Worm (Caenorhabditis elegans) whole organism, young adult: ENCODE data around the gene EEED8.3.

Experiments used
- B0019.2 ChIP-seq: fragments of 200-800 bp; sonication (Bioruptor generic); conservative IDR thresholded peaks from 2 replicates; pipeline ENCODE4 v1.3.6; 2022; ENCODE audit warnings: missing genetic modification reagents, missing genetic modification characterization, missing compliant biosample characterization
- B0035.1 ChIP-seq: sonication (generic microtip); optimal IDR thresholded peaks from 2 replicates; lab custom pipeline; 2016; ENCODE audit warnings: missing genetic modification characterization, mild to moderate bottlenecking, missing compliant biosample characterization, missing genotype, missing genetic modification reagents
- B0261.1 ChIP-seq: sonication (generic microtip); optimal IDR thresholded peaks from 2 replicates; lab custom pipeline; 2016; ENCODE audit warnings: mild to moderate bottlenecking, missing genetic modification characterization, moderate library complexity, missing compliant biosample characterization
- B0336.3 ChIP-seq: fragments of 200-800 bp; sonication (Bioruptor generic); IDR thresholded peaks from 2 replicates; pipeline ENCODE4 v1.3.6; 2022; ENCODE audit warnings: missing genetic modification characterization, missing compliant biosample characterization
- D2030.7 ChIP-seq: fragments of 200-800 bp; sonication (Bioruptor generic); IDR thresholded peaks from 2 replicates; pipeline ENCODE4 v1.3.6; 2022; ENCODE audit warnings: missing genetic modification reagents, missing genetic modification characterization, missing compliant biosample characterization
- F22D6.2 ChIP-seq: sonication (generic microtip); optimal IDR thresholded peaks from 2 replicates; lab custom pipeline; 2016; ENCODE audit warnings: mild to moderate bottlenecking, missing genetic modification characterization, missing compliant biosample characterization
- F52B5.7 ChIP-seq: sonication (generic microtip); optimal IDR thresholded peaks from 2 replicates; lab custom pipeline; 2016; ENCODE audit warnings: mild to moderate bottlenecking, missing genetic modification characterization, missing compliant biosample characterization
- F57A8.1 ChIP-seq: fragments of 200-800 bp; sonication (Bioruptor generic); optimal IDR thresholded peaks from 2 replicates; lab custom pipeline; 2018; ENCODE audit warnings: mild to moderate bottlenecking, missing genetic modification characterization, moderate library complexity, missing compliant biosample characterization
- K11D2.4 ChIP-seq: fragments of 200-800 bp; sonication (Bioruptor generic); IDR thresholded peaks from 2 replicates; pipeline ENCODE4 v1.3.6; 2022; ENCODE audit warnings: missing genetic modification reagents, missing genetic modification characterization, missing compliant biosample characterization
- T07F8.4 ChIP-seq: sonication (generic microtip); optimal IDR thresholded peaks from 2 replicates; lab custom pipeline; 2016; ENCODE audit warnings: mild to moderate bottlenecking, missing genetic modification characterization, moderate library complexity, missing compliant biosample characterization
- T26A5.8 ChIP-seq: sonication (generic microtip); optimal IDR thresholded peaks from 2 replicates; lab custom pipeline; 2016; ENCODE audit warnings: missing genetic modification characterization, missing compliant biosample characterization
- Y53G8AR.9 ChIP-seq: fragments of 200-800 bp; sonication (Bioruptor generic); conservative IDR thresholded peaks from 2 replicates; pipeline ENCODE4 v1.3.6; 2022; ENCODE audit warnings: missing genetic modification reagents, missing genetic modification characterization, missing compliant biosample characterization
- Y67H2A.10 ChIP-seq: fragments of 200-800 bp; sonication (Bioruptor generic); conservative IDR thresholded peaks from 2 replicates; pipeline ENCODE4 v1.3.6; 2022; ENCODE audit warnings: missing genetic modification reagents, missing genetic modification characterization, missing compliant biosample characterization
- Y79H2A.3 ChIP-seq: fragments of 200-800 bp; sonication (Bioruptor generic); conservative IDR thresholded peaks from 2 replicates; pipeline ENCODE4 v1.3.6; 2022; ENCODE audit warnings: missing genetic modification reagents, missing genetic modification characterization, missing compliant biosample characterization
- aptf-3 ChIP-seq: fragments of 200-800 bp; sonication (Bioruptor generic); IDR thresholded peaks from 2 replicates; pipeline ENCODE4 v1.3.6; 2022; ENCODE audit warnings: missing genetic modification characterization, missing compliant biosample characterization
- athp-1 ChIP-seq: sonication (generic microtip); optimal IDR thresholded peaks from 2 replicates; lab custom pipeline; 2017; ENCODE audit warnings: mild to moderate bottlenecking, missing genetic modification characterization, missing compliant biosample characterization
- attf-3 ChIP-seq: fragments of 200-800 bp; sonication (Bioruptor generic); conservative IDR thresholded peaks from 2 replicates; pipeline ENCODE4 v1.3.6; 2022; ENCODE audit warnings: missing genetic modification reagents, missing genetic modification characterization, missing compliant biosample characterization
- attf-6 ChIP-seq: fragments of 200-800 bp; sonication (Bioruptor generic); IDR thresholded peaks from 2 replicates; pipeline ENCODE4 v1.3.6; 2022; ENCODE audit warnings: missing genetic modification reagents, missing genetic modification characterization, missing compliant biosample characterization
- bed-2 ChIP-seq: fragments of 200-800 bp; sonication (Bioruptor generic); IDR thresholded peaks from 2 replicates; pipeline ENCODE4 v1.3.6; 2022; ENCODE audit warnings: missing genetic modification reagents, missing genetic modification characterization, missing compliant biosample characterization
- cebp-2 ChIP-seq: fragments of 200-800 bp; sonication (Bioruptor generic); IDR thresholded peaks from 2 replicates; pipeline ENCODE4 v1.3.6; 2022; ENCODE audit warnings: missing genetic modification characterization, missing compliant biosample characterization
- ceh-100 ChIP-seq: fragments of 200-800 bp; sonication (Bioruptor generic); IDR thresholded peaks from 2 replicates; pipeline ENCODE4 v1.3.6; 2022; ENCODE audit warnings: missing genetic modification reagents, missing genetic modification characterization, missing compliant biosample characterization
- ceh-58 ChIP-seq: fragments of 200-800 bp; sonication (Bioruptor generic); IDR thresholded peaks from 2 replicates; pipeline ENCODE4 v1.3.6; 2022; ENCODE audit warnings: missing genetic modification characterization, missing compliant biosample characterization
- dox-1 ChIP-seq: fragments of 200-800 bp; sonication (Bioruptor generic); IDR thresholded peaks from 2 replicates; pipeline ENCODE4 v1.3.6; 2022; ENCODE audit warnings: missing genetic modification reagents, missing genetic modification characterization, missing compliant biosample characterization
- dpff-1 ChIP-seq: sonication (generic microtip); optimal IDR thresholded peaks from 2 replicates; lab custom pipeline; 2017; ENCODE audit warnings: mild to moderate bottlenecking, missing genetic modification characterization, missing compliant biosample characterization
- gei-17 ChIP-seq: fragments of 200-800 bp; sonication (Bioruptor generic); optimal IDR thresholded peaks from 2 replicates; lab custom pipeline; 2018; ENCODE audit warnings: mild to moderate bottlenecking, missing genetic modification characterization, missing compliant biosample characterization
- hlh-12 ChIP-seq: sonication (generic microtip); optimal IDR thresholded peaks from 2 replicates; lab custom pipeline; 2016; ENCODE audit warnings: missing genetic modification characterization, missing compliant biosample characterization
- hmg-1.2 ChIP-seq: fragments of 200-800 bp; sonication (Bioruptor generic); IDR thresholded peaks from 2 replicates; pipeline ENCODE4 v1.3.6; 2022; ENCODE audit warnings: missing genetic modification reagents, missing genetic modification characterization, missing compliant biosample characterization
- hrde-1 ChIP-seq: sonication (generic microtip); optimal IDR thresholded peaks from 2 replicates; lab custom pipeline; 2016; ENCODE audit warnings: missing genetic modification characterization, mild to moderate bottlenecking, missing compliant biosample characterization, moderate library complexity, missing genotype, missing genetic modification reagents, borderline replicate concordance
- let-526 ChIP-seq: fragments of 200-800 bp; sonication (Bioruptor generic); IDR thresholded peaks from 2 replicates; pipeline ENCODE4 v1.3.6; 2022; ENCODE audit warnings: missing genetic modification reagents, missing genetic modification characterization, missing compliant biosample characterization
- lin-40 ChIP-seq: sonication (generic microtip); optimal IDR thresholded peaks from 2 replicates; lab custom pipeline; 2016; ENCODE audit warnings: missing genetic modification characterization, mild to moderate bottlenecking, missing compliant biosample characterization, missing genotype, missing genetic modification reagents
- lir-1 ChIP-seq: fragments of 200-800 bp; sonication (Bioruptor generic); conservative IDR thresholded peaks from 2 replicates; pipeline ENCODE4 v1.3.6; 2022; ENCODE audit warnings: missing genetic modification reagents, missing genetic modification characterization, missing compliant biosample characterization
- lsl-1 ChIP-seq: fragments of 200-800 bp; sonication (Bioruptor generic); optimal IDR thresholded peaks from 2 replicates; lab custom pipeline; 2018; ENCODE audit warnings: mild to moderate bottlenecking, missing genetic modification characterization, moderate library complexity, missing compliant biosample characterization
- lsy-27 ChIP-seq: sonication (generic microtip); optimal IDR thresholded peaks from 2 replicates; lab custom pipeline; 2017; ENCODE audit warnings: missing genetic modification characterization, mild to moderate bottlenecking, missing compliant biosample characterization, antibody characterized with exemption, missing genotype, borderline replicate concordance; ENCODE audit not compliant: insufficient read depth
- madf-3 ChIP-seq: fragments of 200-800 bp; sonication (Bioruptor generic); IDR thresholded peaks from 2 replicates; pipeline ENCODE4 v1.3.6; 2022; ENCODE audit warnings: missing genetic modification reagents, missing genetic modification characterization, missing compliant biosample characterization
- mel-28 ChIP-seq: sonication (generic microtip); optimal IDR thresholded peaks from 2 replicates; lab custom pipeline; 2016; ENCODE audit warnings: borderline replicate concordance, mild to moderate bottlenecking, missing genetic modification characterization, missing compliant biosample characterization
- mxl-1 ChIP-seq: sonication (generic microtip); optimal IDR thresholded peaks from 2 replicates; lab custom pipeline; 2016; ENCODE audit warnings: missing genetic modification characterization, missing compliant biosample characterization
- nfya-2 ChIP-seq: fragments of 200-800 bp; sonication (Bioruptor generic); IDR thresholded peaks from 2 replicates; pipeline ENCODE4 v1.3.6; 2022; ENCODE audit warnings: missing genetic modification reagents, missing genetic modification characterization, missing compliant biosample characterization
- nfyb-1 ChIP-seq: fragments of 200-800 bp; sonication (Bioruptor generic); IDR thresholded peaks from 2 replicates; pipeline ENCODE4 v1.3.6; 2022; ENCODE audit warnings: missing genetic modification reagents, missing genetic modification characterization, missing compliant biosample characterization
- nhr-120 ChIP-seq: fragments of 200-800 bp; sonication (Bioruptor generic); IDR thresholded peaks from 2 replicates; pipeline ENCODE4 v1.3.6; 2022; ENCODE audit warnings: missing genetic modification characterization, missing compliant biosample characterization
- rcor-1 ChIP-seq: fragments of 200-800 bp; sonication (Bioruptor generic); IDR thresholded peaks from 2 replicates; pipeline ENCODE4 v1.3.6; 2022; ENCODE audit warnings: missing genetic modification reagents, missing genetic modification characterization, missing compliant biosample characterization
- rec-8 ChIP-seq, 2 experiments: sonication (generic microtip); optimal IDR thresholded peaks; 2 replicates each; lab custom pipeline; 2016; ENCODE audit warnings: mild to moderate bottlenecking in 2 of 2, missing genetic modification characterization in 2 of 2, missing genetic modification reagents in 2 of 2, missing genotype in 2 of 2, missing biosample characterization in 1 of 2, missing compliant biosample characterization in 1 of 2, moderate library complexity in 1 of 2
- rpc-1 ChIP-seq, 2 experiments: fragments of 150-350 bp in 1 of 2; sonication (generic microtip) in 1 of 2; optimal IDR thresholded peaks; 2 replicates each; lab custom pipeline; 2014 to 2018; ENCODE audit warnings: missing biosample characterization in 1 of 2, missing genetic modification characterization in 1 of 2, missing genetic modification reagents in 1 of 2, missing genotype in 1 of 2
- sdz-38 ChIP-seq: sonication (generic microtip); optimal IDR thresholded peaks from 2 replicates; lab custom pipeline; 2016; ENCODE audit warnings: missing genotype, missing genetic modification characterization, missing compliant biosample characterization
- sea-2 ChIP-seq: fragments of 200-800 bp; sonication (Bioruptor generic); IDR thresholded peaks from 2 replicates; pipeline ENCODE4 v1.3.6; 2022; ENCODE audit warnings: missing genetic modification characterization, missing compliant biosample characterization
- tlf-1 ChIP-seq: fragments of 200-800 bp; sonication (Bioruptor generic); optimal IDR thresholded peaks from 2 replicates; lab custom pipeline; 2018; ENCODE audit warnings: mild to moderate bottlenecking, missing genetic modification characterization, missing compliant biosample characterization
- unc-62 ChIP-seq: fragments of 150-350 bp; optimal IDR thresholded peaks from 2 replicates; lab custom pipeline; 2014; ENCODE audit warnings: missing biosample characterization, missing genetic modification reagents, missing genetic modification characterization
- ztf-25 ChIP-seq: fragments of 200-800 bp; sonication (Bioruptor generic); IDR thresholded peaks from 2 replicates; pipeline ENCODE4 v1.3.6; 2022; ENCODE audit warnings: missing genetic modification reagents, missing genetic modification characterization, missing compliant biosample characterization
- ztf-26 ChIP-seq: sonication (generic microtip); optimal IDR thresholded peaks from 2 replicates; lab custom pipeline; 2017; ENCODE audit warnings: missing genetic modification characterization, missing compliant biosample characterization

Gene EEED8.3

DNA sequence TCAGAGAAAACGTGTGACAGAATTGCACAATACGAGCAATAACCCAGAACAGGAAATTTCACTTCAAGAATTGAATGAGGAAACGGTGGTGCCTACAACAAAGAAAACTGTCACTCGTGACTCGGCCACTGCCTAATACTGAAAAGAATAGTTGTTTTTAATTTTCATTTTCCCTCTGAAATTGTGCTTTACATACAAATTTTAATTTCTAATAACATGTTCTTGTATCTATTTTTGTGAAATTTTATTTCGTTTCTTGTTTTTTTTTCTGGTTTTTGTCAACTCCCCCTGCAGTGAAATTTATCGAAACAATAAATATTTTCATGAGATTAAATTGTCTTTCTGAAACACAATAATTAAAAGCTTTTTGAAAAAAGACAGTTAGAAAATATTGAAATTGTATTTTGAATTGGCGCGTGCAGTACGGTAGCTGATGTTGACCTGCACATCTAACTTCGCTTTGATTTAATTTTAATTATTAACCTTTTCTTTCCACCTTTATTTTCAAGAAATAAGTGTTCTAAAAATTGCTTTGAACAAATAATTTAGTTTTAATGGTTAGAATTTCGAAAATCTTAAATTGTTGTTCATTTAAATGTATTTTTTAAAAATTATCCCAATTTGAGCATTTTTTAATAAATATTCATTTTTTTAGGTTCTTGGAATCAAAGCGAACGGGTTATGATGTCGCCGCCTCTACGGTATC, 41.7 kb downstream of the EEED8.3 start, which contains the start of gene daz-1 (continued):
- TF ChIP-seq madf-3 (GFP tag; lab: Robert Waterston, UW) (no peak), sea-2 (GFP tag; lab: Robert Waterston, UW) (no peak), F52B5.7 (tag; lab: Kevin White, UChicago) (no peak), K11D2.4 (GFP tag; lab: Robert Waterston, UW) (no peak), mxl-1 (no peak), lsl-1 (peak; percentile 93), ceh-58 (GFP tag; lab: Robert Waterston, UW) (no peak), gei-17 (no peak), hlh-12 (tag; lab: Kevin White, UChicago) (no peak), B0261.1 (tag; lab: Kevin White, UChicago) (no peak), rec-8 (tag; optimal IDR thresholded peaks at IDR 0.05; lab: Kevin White, UChicago) (no peak), T26A5.8 (tag; lab: Kevin White, UChicago) (no peak), Y79H2A.3 (GFP tag; lab: Robert Waterston, UW) (no peak), lsy-27 (tag; lab: Kevin White, UChicago) (no peak), hrde-1 (tag; lab: Kevin White, UChicago) (no peak), B0019.2 (GFP tag; lab: Robert Waterston, UW) (no peak), F57A8.1 (GFP tag; lab: Kevin White, UChicago) (no peak), athp-1 (tag; lab: Kevin White, UChicago) (no peak), B0336.3 (GFP tag; lab: Robert Waterston, UW) (no peak), rcor-1 (GFP tag; lab: Robert Waterston, UW) (peak; percentile 46; the same call in 1 of the 2 replicates), attf-3 (no peak), Y67H2A.10 (GFP tag; lab: Robert Waterston, UW) (no peak), nfya-2 (GFP tag; lab: Robert Waterston, UW) (no peak), B0035.1 (tag; lab: Kevin White, UChicago) (no peak), dpff-1 (tag; lab: Kevin White, UChicago) (no peak), aptf-3 (GFP tag; lab: Robert Waterston, UW) (no peak), lin-40 (tag; lab: Kevin White, UChicago) (no peak), bed-2 (GFP tag; lab: Robert Waterston, UW) (no peak), mel-28 (no peak), sdz-38 (tag; lab: Kevin White, UChicago) (no peak), D2030.7 (GFP tag; lab: Robert Waterston, UW) (peak; percentile 44), rpc-1 (optimal IDR thresholded peaks at IDR 0.05; lab: Kevin White, UChicago) (no peak), rpc-1 (tag; optimal IDR thresholded peaks at IDR 0.05; lab: Kevin White, UChicago) (no peak), lir-1 (no peak), nhr-120 (GFP tag; lab: Robert Waterston, UW) (no peak), ceh-100 (GFP tag; lab: Robert Waterston, UW) (no peak), attf-6 (GFP tag; lab: Robert Waterston, UW) (no peak), hmg-1.2 (GFP tag; lab: Robert Waterston, UW) (no peak), ztf-25 (no peak), T07F8.4 (tag; lab: Kevin White, UChicago) (no peak), dox-1 (GFP tag; lab: Robert Waterston, UW) (no peak), unc-62 (GFP tag; lab: Kevin White, UChicago) (no peak), F22D6.2 (no peak), tlf-1 (GFP tag; lab: Kevin White, UChicago) (peak; percentile 13), nfyb-1 (no peak), let-526 (GFP tag; lab: Robert Waterston, UW) (no peak), ztf-26 (tag; lab: Kevin White, UChicago) (no peak), Y53G8AR.9 (GFP tag; lab: Robert Waterston, UW) (no peak), cebp-2 (no peak)
